Worm (Caenorhabditis elegans): ENCODE results near the gene nhr-28.

DNA sequence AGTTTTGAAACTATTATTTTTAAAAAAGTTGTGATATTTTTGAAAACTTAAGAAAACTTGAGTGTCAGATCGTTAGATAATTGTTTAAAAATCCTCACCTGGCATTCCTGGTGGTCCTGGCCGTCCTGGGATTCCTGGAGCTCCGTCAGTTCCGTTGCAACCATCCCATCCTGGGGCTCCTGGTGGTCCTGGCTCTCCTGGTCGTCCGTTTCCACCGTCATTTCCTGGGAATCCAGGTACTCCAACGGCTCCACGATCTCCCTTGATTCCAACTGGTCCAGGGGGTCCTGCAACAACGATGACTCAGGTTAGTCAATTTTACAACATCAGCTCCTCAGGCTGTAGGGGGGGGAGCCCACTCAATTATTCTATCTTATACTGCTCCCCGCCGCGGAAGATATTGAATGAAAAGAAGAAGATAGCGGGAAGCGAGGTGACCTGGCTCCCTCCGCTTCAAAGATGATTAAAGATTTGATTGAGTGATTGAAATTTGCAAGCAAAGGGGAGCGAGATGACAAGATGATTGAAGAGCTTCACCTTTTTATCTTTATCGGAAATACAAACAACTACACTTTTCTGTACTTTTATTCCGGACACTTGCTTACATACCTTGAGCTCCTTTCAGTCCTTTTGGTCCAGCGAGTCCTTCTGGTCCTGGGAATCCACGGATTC, 33.0 kb downstream of the nhr-28 start:
- no peak for TF ChIP-seq sox-4 (tag; optimal IDR thresholded peaks at IDR 0.05)
- TF ChIP-seq nfya-1 (tag; optimal IDR thresholded peaks at IDR 0.05) = no peak
- TF ChIP-seq gmeb-2 (tag; optimal IDR thresholded peaks at IDR 0.05) = no peak
- no peak for TF ChIP-seq C08G9.2 (tag; optimal IDR thresholded peaks at IDR 0.05)
- no peak for TF ChIP-seq ama-1 (optimal IDR thresholded peaks at IDR 0.05)
- no peak for TF ChIP-seq rnt-1 (tag; optimal IDR thresholded peaks at IDR 0.05)
- TF ChIP-seq C38D4.7 (GFP tag; optimal IDR thresholded peaks at IDR 0.05) = no peak
- no peak for TF ChIP-seq pqm-1 (tag; optimal IDR thresholded peaks at IDR 0.05)
